Fruit fly (Drosophila melanogaster): ENCODE results near the gene yellow-k.

Gene yellow-k

dm6 chr3L:15513264-15513663 lies 7.2 kb upstream of the yellow-k start:
- no peak for TF ChIP-seq CG4854 (GFP tag; optimal IDR thresholded peaks at IDR 0.05)
- no peak for TF ChIP-seq HLHmδ (GFP tag; optimal IDR thresholded peaks at IDR 0.05)
- no peak for TF ChIP-seq CG32532 (GFP tag; IDR thresholded peaks at IDR 0.05)
- no peak for TF ChIP-seq HLH54F (GFP tag; optimal IDR thresholded peaks at IDR 0.05)
- no peak for TF ChIP-seq CG34422 (GFP tag; IDR thresholded peaks at IDR 0.05)
- no peak for TF ChIP-seq bowl (GFP tag; IDR thresholded peaks at IDR 0.05)
- no peak for TF ChIP-seq Atf3 (GFP tag; optimal IDR thresholded peaks at IDR 0.05)
- TF ChIP-seq pan (optimal IDR thresholded peaks at IDR 0.05) = no peak
- no peak for TF ChIP-seq pan (GFP tag; optimal IDR thresholded peaks at IDR 0.05 in 1 of 2, IDR thresholded peaks at IDR 0.05 in 1 of 2)
- no peak for TF ChIP-seq tgo (GFP tag; IDR thresholded peaks at IDR 0.05)
- TF ChIP-seq crp (GFP tag; optimal IDR thresholded peaks at IDR 0.05) = no peak
- no peak for TF ChIP-seq salm (tag; optimal IDR thresholded peaks at IDR 0.05)
- no peak for TF ChIP-seq dati (GFP tag; IDR thresholded peaks at IDR 0.05)
- no peak for TF ChIP-seq dysf (GFP tag; IDR thresholded peaks at IDR 0.05)
- TF ChIP-seq CG8944 (GFP tag; optimal IDR thresholded peaks at IDR 0.05) = no peak
- TF ChIP-seq mld (GFP tag; IDR thresholded peaks at IDR 0.05; ENCODE audit: partially characterized antibody) = no peak
- TF ChIP-seq CG8089 (GFP tag; optimal IDR thresholded peaks at IDR 0.05) = no peak
- TF ChIP-seq cg (GFP tag; optimal IDR thresholded peaks at IDR 0.05) = no peak

- TF ChIP-seq phol (tag; optimal IDR thresholded peaks at IDR 0.05) (no peak), exex (tag; optimal IDR thresholded peaks at IDR 0.05) (peak; percentile 49)
These were observed 6.7 kb upstream of the yellow-k start for dm6 chr3L:15513726-15514125.

- TF ChIP-seq CG7987 (GFP tag; optimal IDR thresholded peaks at IDR 0.05) = peak; percentile 58
- no peak for TF ChIP-seq bcd (GFP tag; optimal IDR thresholded peaks at IDR 0.05)
- TF ChIP-seq Vsx1 (GFP tag; optimal IDR thresholded peaks at IDR 0.05) = peak; percentile 88
- TF ChIP-seq Trl (optimal IDR thresholded peaks at IDR 0.05) = peak; percentile 94 to 97
- peak; percentile 17 for TF ChIP-seq Trl (GFP tag; optimal IDR thresholded peaks at IDR 0.05)
- TF ChIP-seq Opbp (GFP tag; IDR thresholded peaks at IDR 0.05; ENCODE audit: partially characterized antibody) = no peak
- no peak for TF ChIP-seq CG12744 (GFP tag; optimal IDR thresholded peaks at IDR 0.05)
- TF ChIP-seq otp (GFP tag; IDR thresholded peaks at IDR 0.05) = peak; percentile 38; the same call in 1 of the 3 replicates
- no peak for TF ChIP-seq fu2 (GFP tag; optimal IDR thresholded peaks at IDR 0.05)
- TF ChIP-seq p53 (GFP tag; optimal IDR thresholded peaks at IDR 0.05) = no peak
- peak; percentile 5 for TF ChIP-seq Dp (GFP tag; optimal IDR thresholded peaks at IDR 0.05)
- TF ChIP-seq chm (GFP tag; IDR thresholded peaks at IDR 0.05) = peak; percentile 22; the same call in 1 of the 2 replicates
- TF ChIP-seq scrt (GFP tag; optimal IDR thresholded peaks at IDR 0.05) = peak; percentile 21
- peak; percentile 61 for TF ChIP-seq sens (GFP tag)
- no peak for TF ChIP-seq CTCF (GFP tag; optimal IDR thresholded peaks at IDR 0.05)
- TF ChIP-seq ci (GFP tag; IDR thresholded peaks at IDR 0.05) = peak; percentile 27; the same call in 1 of the 3 replicates
- TF ChIP-seq CG8924 (tag; optimal IDR thresholded peaks at IDR 0.05) = no peak
- peak; percentile 78 for TF ChIP-seq Hey (tag; optimal IDR thresholded peaks at IDR 0.05)
- TF ChIP-seq chinmo (GFP tag; IDR thresholded peaks at IDR 0.05; ENCODE audit: partially characterized antibody) = peak; percentile 82; the same call in 3 of the 4 replicates
- TF ChIP-seq pho (GFP tag; optimal IDR thresholded peaks at IDR 0.05) = no peak
- no peak for TF ChIP-seq kay (GFP tag; optimal IDR thresholded peaks at IDR 0.05)
- no peak for TF ChIP-seq Fer2 (tag; optimal IDR thresholded peaks at IDR 0.05)
- TF ChIP-seq gro (GFP tag; optimal IDR thresholded peaks at IDR 0.05) = peak; percentile 14
- peak; percentile 98 for TF ChIP-seq crol (GFP tag; IDR thresholded peaks at IDR 0.05)
- peak; percentile 9 for TF ChIP-seq HmgZ (tag; optimal IDR thresholded peaks at IDR 0.05)
- TF ChIP-seq cg (GFP tag; optimal IDR thresholded peaks at IDR 0.05) = no peak
- TF ChIP-seq CG10321 (GFP tag; IDR thresholded peaks at IDR 0.05) = 0 out of 2 replicates have a peak, but pooled peaks have one; percentile 45
- no peak for TF ChIP-seq CG2120 (GFP tag; optimal IDR thresholded peaks at IDR 0.05)
- TF ChIP-seq CG43689 (GFP tag; IDR thresholded peaks at IDR 0.05) = no peak
- TF ChIP-seq Max (GFP tag; optimal IDR thresholded peaks at IDR 0.05) = peak; percentile 35
- TF ChIP-seq nom (GFP tag; optimal IDR thresholded peaks at IDR 0.05) = peak; percentile 22
- TF ChIP-seq Dll (GFP tag; IDR thresholded peaks at IDR 0.05; ENCODE audit: partially characterized antibody) = peak; percentile 61
These were observed 6.0 kb upstream of the yellow-k start for dm6 chr3L:15514405-15514804.

All from whole organism, embryonic.